Worm (Caenorhabditis elegans) whole organism, L3 larva: ENCODE measurements around the gene srap-1.

Experiments used
- R02D3.7 ChIP-seq: fragments of 150-350 bp; optimal IDR thresholded peaks from 2 replicates; lab custom pipeline; 2014; ENCODE audit warnings: missing biosample characterization, missing genetic modification characterization
- ZK546.5 ChIP-seq: sonication (generic microtip); optimal IDR thresholded peaks from 2 replicates; lab custom pipeline; 2017; ENCODE audit warnings: missing biosample characterization, missing genetic modification characterization
- ama-1 ChIP-seq: fragments of 150-350 bp; optimal IDR thresholded peaks from 2 replicates; lab custom pipeline; 2018
- ceh-16 ChIP-seq: sonication (generic microtip); optimal IDR thresholded peaks from 2 replicates; lab custom pipeline; 2017; ENCODE audit warnings: missing biosample characterization, missing genetic modification characterization
- ceh-82 ChIP-seq: fragments of 150-350 bp; optimal IDR thresholded peaks from 2 replicates; lab custom pipeline; 2014; ENCODE audit warnings: missing biosample characterization, missing genetic modification characterization
- ceh-9 ChIP-seq: sonication (generic microtip); optimal IDR thresholded peaks from 2 replicates; lab custom pipeline; 2018; ENCODE audit warnings: missing biosample characterization, missing genetic modification characterization
- egl-27 ChIP-seq: sonication (generic microtip); optimal IDR thresholded peaks from 4 replicates; lab custom pipeline; 2017; ENCODE audit warnings: missing biosample characterization, missing genetic modification reagents, missing genetic modification characterization
- elt-1 ChIP-seq: fragments of 150-350 bp; optimal IDR thresholded peaks from 2 replicates; lab custom pipeline; 2014; ENCODE audit warnings: missing biosample characterization, missing genetic modification characterization
- fos-1 ChIP-seq: fragments of 150-350 bp; optimal IDR thresholded peaks from 2 replicates; lab custom pipeline; 2014; ENCODE audit warnings: missing biosample characterization, missing genetic modification characterization
- hmg-11 ChIP-seq: sonication (generic microtip); optimal IDR thresholded peaks from 2 replicates; lab custom pipeline; 2016; ENCODE audit warnings: missing genetic modification characterization, missing compliant biosample characterization
- jun-1 ChIP-seq: fragments of 150-350 bp; optimal IDR thresholded peaks from 2 replicates; lab custom pipeline; 2014; ENCODE audit warnings: missing biosample characterization, missing genetic modification reagents, missing genetic modification characterization
- lsy-12 ChIP-seq: sonication (generic microtip); optimal IDR thresholded peaks from 2 replicates; lab custom pipeline; 2016; ENCODE audit warnings: mild to moderate bottlenecking, missing genetic modification characterization, missing compliant biosample characterization
- mdl-1 ChIP-seq: fragments of 150-350 bp; optimal IDR thresholded peaks from 2 replicates; lab custom pipeline; 2014; ENCODE audit warnings: missing biosample characterization, missing genetic modification characterization
- mml-1 ChIP-seq: fragments of 150-350 bp; sonication (generic microtip); optimal IDR thresholded peaks from 3 replicates; lab custom pipeline; 2014; ENCODE audit warnings: missing biosample characterization, missing genetic modification characterization
- nhr-11 ChIP-seq: fragments of 150-350 bp; optimal IDR thresholded peaks from 2 replicates; lab custom pipeline; 2014; ENCODE audit warnings: missing biosample characterization, missing genetic modification characterization
- nhr-23 ChIP-seq: fragments of 150-350 bp; optimal IDR thresholded peaks from 2 replicates; lab custom pipeline; 2014; ENCODE audit warnings: missing biosample characterization, missing genetic modification reagents, missing genetic modification characterization
- nhr-237 ChIP-seq: fragments of 150-350 bp; optimal IDR thresholded peaks from 2 replicates; lab custom pipeline; 2014; ENCODE audit warnings: missing biosample characterization, missing genetic modification characterization
- nhr-25 ChIP-seq: sonication (generic microtip); optimal IDR thresholded peaks from 2 replicates; lab custom pipeline; 2017; ENCODE audit warnings: missing biosample characterization, missing genetic modification characterization
- nhr-43 ChIP-seq: sonication (generic microtip); optimal IDR thresholded peaks from 2 replicates; lab custom pipeline; 2016; ENCODE audit warnings: mild to moderate bottlenecking, missing genetic modification characterization, missing compliant biosample characterization; ENCODE audit not compliant: poor library complexity, severe bottlenecking
- nhr-67 ChIP-seq: fragments of 150-350 bp; optimal IDR thresholded peaks from 2 replicates; lab custom pipeline; 2014; ENCODE audit warnings: missing biosample characterization, missing genetic modification characterization
- nhr-77 ChIP-seq: fragments of 150-350 bp; optimal IDR thresholded peaks from 2 replicates; lab custom pipeline; 2014; ENCODE audit warnings: missing biosample characterization, missing genetic modification characterization
- pha-4 ChIP-seq: fragments of 150-350 bp; optimal IDR thresholded peaks from 2 replicates; lab custom pipeline; 2014; ENCODE audit warnings: missing biosample characterization, missing genetic modification reagents, missing genetic modification characterization
- pqm-1 ChIP-seq: fragments of 150-350 bp; optimal IDR thresholded peaks from 2 replicates; lab custom pipeline; 2017; ENCODE audit warnings: missing biosample characterization, missing genetic modification characterization, inconsistent platforms
- sea-2 ChIP-seq: fragments of 150-350 bp; sonication (generic microtip); optimal IDR thresholded peaks from 4 replicates; lab custom pipeline; 2014; ENCODE audit warnings: missing biosample characterization, missing genetic modification reagents, missing genetic modification characterization
- skn-1 ChIP-seq: fragments of 150-350 bp; optimal IDR thresholded peaks from 2 replicates; lab custom pipeline; 2014; ENCODE audit warnings: missing biosample characterization, missing genetic modification characterization
- snpc-4 ChIP-seq: fragments of 150-350 bp; optimal IDR thresholded peaks from 2 replicates; lab custom pipeline; 2014; ENCODE audit warnings: missing biosample characterization, missing genetic modification characterization
- tbx-2 ChIP-seq: sonication (generic microtip); optimal IDR thresholded peaks from 2 replicates; lab custom pipeline; 2016; ENCODE audit warnings: mild to moderate bottlenecking, missing genetic modification characterization, missing compliant biosample characterization
- unc-39 ChIP-seq: sonication (generic microtip); optimal IDR thresholded peaks from 4 replicates; lab custom pipeline; 2017; ENCODE audit warnings: missing biosample characterization, missing genetic modification characterization
- zag-1 ChIP-seq: fragments of 150-350 bp; optimal IDR thresholded peaks from 2 replicates; lab custom pipeline; 2014; ENCODE audit warnings: missing biosample characterization, missing genetic modification characterization
- ztf-11 ChIP-seq: fragments of 150-350 bp; optimal IDR thresholded peaks from 2 replicates; lab custom pipeline; 2014; ENCODE audit warnings: missing biosample characterization, missing genetic modification characterization

srap-1 gene

ce11 chrII:11240214-11240613 is 37.2 kb downstream of the srap-1 start:
- no peak for TF ChIP-seq zag-1 (tag; lab: Kevin White, UChicago)
- no peak for TF ChIP-seq elt-1 (tag; lab: Kevin White, UChicago)
- no peak for TF ChIP-seq ceh-16 (tag; lab: Kevin White, UChicago)
- no peak for TF ChIP-seq nhr-23
- no peak for TF ChIP-seq ama-1 (lab: Kevin White, UChicago)
- TF ChIP-seq sea-2 (GFP tag; lab: Kevin White, UChicago) = no peak
- TF ChIP-seq egl-27 (tag; lab: Kevin White, UChicago) = no peak
- TF ChIP-seq, all 47 proteins: peak for 0

DNA sequence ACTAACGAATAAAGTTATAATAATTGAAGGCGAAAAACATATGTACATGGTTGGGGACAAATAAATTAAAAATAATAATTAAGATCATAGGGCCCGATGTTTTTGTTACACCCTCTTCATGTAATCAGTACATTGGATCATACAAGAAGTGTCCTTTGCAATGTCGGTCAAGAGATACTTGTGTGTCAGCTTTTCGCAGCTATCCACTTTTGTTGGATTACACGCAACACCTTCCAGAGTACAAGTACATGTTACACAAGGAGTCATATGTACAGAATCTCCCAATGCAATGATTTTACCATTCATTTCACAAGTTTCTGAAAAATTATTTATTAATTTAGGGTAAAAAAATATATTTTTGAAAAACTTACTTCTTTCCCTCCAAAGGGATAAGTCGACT is 37.9 kb downstream of the srap-1 start:
- TF ChIP-seq nhr-23 = no peak
- TF ChIP-seq tbx-2 (tag; lab: Kevin White, UChicago) = no peak
- no peak for TF ChIP-seq ceh-16 (tag; lab: Kevin White, UChicago)

DNA sequence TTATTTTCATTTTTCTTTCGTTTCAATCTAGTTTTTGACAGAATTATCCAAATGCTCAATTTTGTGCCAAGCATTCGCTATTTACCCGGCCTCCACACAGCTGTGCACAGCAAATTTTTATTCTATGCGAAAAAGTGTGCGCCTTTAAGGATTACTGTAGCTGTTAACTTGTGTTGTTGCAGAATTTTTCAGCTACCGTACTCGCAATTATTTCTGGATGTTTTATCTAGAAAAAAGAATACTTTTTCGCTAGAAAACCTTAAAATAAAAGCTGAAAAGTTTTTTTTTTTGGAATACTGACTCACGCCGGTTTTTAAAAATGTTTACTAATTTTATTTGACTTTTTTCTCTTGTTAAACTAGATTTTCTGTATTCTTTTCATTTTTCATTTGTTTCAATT is 38.5 kb downstream of the srap-1 start:
- TF ChIP-seq nhr-67 = no peak
- TF ChIP-seq ceh-82 (tag; lab: Kevin White, UChicago) = no peak
- TF ChIP-seq pha-4 (tag; lab: Kevin White, UChicago) = no peak
- no peak for TF ChIP-seq lsy-12 (tag; lab: Kevin White, UChicago)
- TF ChIP-seq ztf-11 (tag; lab: Kevin White, UChicago) = no peak
- TF ChIP-seq unc-39 (tag; lab: Kevin White, UChicago) = no peak

ce11 chrII:11242918-11243317 is 39.9 kb downstream of the srap-1 start:
- TF ChIP-seq snpc-4 (tag; lab: Kevin White, UChicago) (no peak), mdl-1 (no peak), lsy-12 (tag; lab: Kevin White, UChicago) (no peak), tbx-2 (tag; lab: Kevin White, UChicago) (no peak), fos-1 (tag; lab: Kevin White, UChicago) (no peak), nhr-11 (no peak)

- TF ChIP-seq mml-1 (tag; lab: Kevin White, UChicago) = no peak
- no peak for TF ChIP-seq ceh-9 (tag; lab: Kevin White, UChicago)
- no peak for TF ChIP-seq nhr-237 (tag; lab: Kevin White, UChicago)
- peak; percentile 29 for TF ChIP-seq nhr-25 (tag; lab: Kevin White, UChicago)
- TF ChIP-seq tbx-2 (tag; lab: Kevin White, UChicago) = no peak
Observed at ce11 chrII:11246506-11246905, 43.5 kb downstream of the srap-1 start.

DNA sequence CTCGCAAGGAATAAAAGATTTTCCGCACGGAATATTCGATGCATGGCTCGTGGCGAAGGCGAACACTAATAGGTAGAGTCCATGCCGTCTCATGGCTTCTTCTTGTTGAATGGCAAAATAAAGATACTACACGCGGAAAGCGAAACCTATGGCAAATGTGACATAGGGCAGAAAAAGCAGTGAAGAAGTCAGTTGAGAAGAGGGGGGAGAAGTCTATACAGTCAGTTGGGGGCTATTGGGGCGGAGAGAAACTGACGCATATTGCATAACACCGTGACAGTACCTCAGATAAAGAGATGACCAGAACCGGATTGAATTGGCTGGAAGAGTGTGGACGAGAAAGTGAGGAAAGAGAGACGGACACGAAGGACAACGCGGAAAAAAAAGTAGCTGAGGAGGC is 44.4 kb downstream of the srap-1 start, which contains the start of gene T06D8.10:
TSS of gene T06D8.10 (minus strand) at position 101 of the 400 bp plus-strand sequence.
- peak; percentile 10 for TF ChIP-seq nhr-43 (tag; lab: Kevin White, UChicago)
- no peak for TF ChIP-seq ZK546.5 (tag; lab: Kevin White, UChicago)
- no peak for TF ChIP-seq fos-1 (tag; lab: Kevin White, UChicago)
- TF ChIP-seq nhr-237 (tag; lab: Kevin White, UChicago) = no peak
- TF ChIP-seq mml-1 (tag; lab: Kevin White, UChicago) = no peak
- TF ChIP-seq elt-1 (tag; lab: Kevin White, UChicago) = no peak
- TF ChIP-seq skn-1 (tag; lab: Kevin White, UChicago) = no peak
- peak; percentile 81 for TF ChIP-seq nhr-25 (tag; lab: Kevin White, UChicago)
- no peak for TF ChIP-seq jun-1
- TF ChIP-seq hmg-11 (tag; lab: Kevin White, UChicago) = no peak

- TF ChIP-seq unc-39 (tag; lab: Kevin White, UChicago) = no peak
- no peak for TF ChIP-seq ceh-82 (tag; lab: Kevin White, UChicago)
- TF ChIP-seq R02D3.7 (tag; lab: Kevin White, UChicago) = no peak
- TF ChIP-seq nhr-77 = no peak
- no peak for TF ChIP-seq tbx-2 (tag; lab: Kevin White, UChicago)
- no peak for TF ChIP-seq sea-2 (GFP tag; lab: Kevin White, UChicago)
- no peak for TF ChIP-seq ceh-16 (tag; lab: Kevin White, UChicago)
- no peak for TF ChIP-seq jun-1
- TF ChIP-seq pqm-1 (tag; lab: Kevin White, UChicago) = no peak
Observed at ce11 chrII:11255536-11255935, 52.5 kb downstream of the srap-1 start, which contains the start of gene T05B9.2. T05B9.2 (plus strand) TSS chrII:11255836.
